Fruit fly (Drosophila melanogaster) whole organism, embryonic: ENCODE measurements around the gene CG7071.

Source experiments
- Atf6 ChIP-seq: fragments of 200-800 bp; sonication (Bioruptor generic); IDR thresholded peaks from 2 replicates; pipeline ENCODE4 v1.3.6; 2022; ENCODE audit warnings: missing biosample characterization, missing genetic modification characterization
- CG10959 ChIP-seq: fragments of 200-800 bp; sonication (Bioruptor generic); IDR thresholded peaks from 2 replicates; pipeline ENCODE4 v1.3.6; 2022; ENCODE audit warnings: missing biosample characterization, missing genetic modification characterization
- CG10979 ChIP-seq: fragments of 200-800 bp; sonication (Bioruptor generic); optimal IDR thresholded peaks from 2 replicates; lab custom pipeline; 2018; ENCODE audit warnings: missing biosample characterization, mild to moderate bottlenecking, missing genetic modification characterization, moderate library complexity
- CG11093 ChIP-seq: fragments of 200-800 bp; sonication (Bioruptor generic); IDR thresholded peaks from 3 replicates; pipeline ENCODE4 v1.3.6; 2022; ENCODE audit warnings: missing biosample characterization, missing genetic modification characterization
- CG12391 ChIP-seq: fragments of 200-800 bp; sonication (Bioruptor generic); optimal IDR thresholded peaks from 3 replicates; lab custom pipeline; 2018; ENCODE audit warnings: missing biosample characterization, mild to moderate bottlenecking, missing genetic modification characterization, moderate library complexity
- CG14667 ChIP-seq: fragments of 200-800 bp; sonication (Bioruptor generic); IDR thresholded peaks from 2 replicates; pipeline ENCODE4 v1.3.6; 2022; ENCODE audit warnings: missing biosample characterization, missing genetic modification characterization
- CG15601 ChIP-seq: fragments of 200-800 bp; sonication (Bioruptor generic); optimal IDR thresholded peaks from 3 replicates; lab custom pipeline; 2019; ENCODE audit warnings: missing biosample characterization, mild to moderate bottlenecking, missing genetic modification characterization, moderate library complexity
- CG15696 ChIP-seq: fragments of 200-800 bp; sonication (Bioruptor generic); optimal IDR thresholded peaks from 2 replicates; lab custom pipeline; 2019; ENCODE audit warnings: missing biosample characterization, mild to moderate bottlenecking, missing genetic modification characterization, moderate library complexity
- CG1603 ChIP-seq: fragments of 200-800 bp; sonication (Bioruptor generic); optimal IDR thresholded peaks from 2 replicates; lab custom pipeline; 2019; ENCODE audit warnings: missing biosample characterization, mild to moderate bottlenecking, missing genetic modification characterization, moderate library complexity
- CG17568 ChIP-seq: fragments of 200-800 bp; sonication (Bioruptor generic); optimal IDR thresholded peaks from 2 replicates; lab custom pipeline; 2018; ENCODE audit warnings: missing biosample characterization, mild to moderate bottlenecking, missing genetic modification characterization, moderate library complexity
- CG17829 ChIP-seq: fragments of 200-800 bp; optimal IDR thresholded peaks from 2 replicates; lab custom pipeline; 2019; ENCODE audit warnings: missing biosample characterization, mild to moderate bottlenecking, missing genetic modification characterization, moderate library complexity
- CG18262 ChIP-seq: fragments of 200-800 bp; optimal IDR thresholded peaks from 3 replicates; lab custom pipeline; 2019; ENCODE audit warnings: missing biosample characterization, mild to moderate bottlenecking, missing genetic modification characterization, moderate library complexity
- CG18476 ChIP-seq: fragments of 200-800 bp; sonication (Bioruptor generic); optimal IDR thresholded peaks from 2 replicates; lab custom pipeline; 2016; ENCODE audit warnings: missing biosample characterization, mild to moderate bottlenecking, missing genetic modification characterization
- CG2202 ChIP-seq: fragments of 200-800 bp; sonication (Bioruptor generic); optimal IDR thresholded peaks from 2 replicates; lab custom pipeline; 2018; ENCODE audit warnings: missing biosample characterization, mild to moderate bottlenecking, missing genetic modification characterization
- CG2875 ChIP-seq: fragments of 200-800 bp; sonication (Bioruptor generic); optimal IDR thresholded peaks from 2 replicates; lab custom pipeline; 2017; ENCODE audit warnings: missing biosample characterization, mild to moderate bottlenecking, missing genetic modification characterization, missing genetic modification reagents
- CG31441 ChIP-seq: fragments of 200-800 bp; sonication (Bioruptor generic); IDR thresholded peaks from 2 replicates; pipeline ENCODE4 v1.3.6; 2022; ENCODE audit warnings: missing biosample characterization, missing genetic modification characterization
- CG32772 ChIP-seq: fragments of 200-800 bp; sonication (Bioruptor generic); IDR thresholded peaks from 2 replicates; pipeline ENCODE4 v1.3.6; 2022; ENCODE audit warnings: missing biosample characterization, missing genetic modification characterization
- CG3407 ChIP-seq: fragments of 200-800 bp; sonication (Bioruptor generic); optimal IDR thresholded peaks from 2 replicates; lab custom pipeline; 2018; ENCODE audit warnings: missing biosample characterization, mild to moderate bottlenecking, missing genetic modification characterization
- CG7987 ChIP-seq: fragments of 200-800 bp; sonication (Bioruptor generic); optimal IDR thresholded peaks from 2 replicates; lab custom pipeline; 2018; ENCODE audit warnings: missing biosample characterization, mild to moderate bottlenecking, missing genetic modification characterization, moderate library complexity
- CG8388 ChIP-seq: fragments of 200-800 bp; sonication (Bioruptor generic); optimal IDR thresholded peaks from 2 replicates; lab custom pipeline; 2019; ENCODE audit warnings: missing biosample characterization, mild to moderate bottlenecking, missing genetic modification characterization, moderate library complexity
- CG8765 ChIP-seq: fragments of 200-800 bp; sonication (Bioruptor generic); IDR thresholded peaks from 2 replicates; pipeline ENCODE4 v1.3.6; 2022; ENCODE audit warnings: missing biosample characterization, missing genetic modification characterization
- D ChIP-seq, 2 experiments: fragments of 200-800 bp in 1 of 2; fragments of >200 bp in 1 of 2; sonication (Bioruptor generic) in 1 of 2; optimal IDR thresholded peaks; 2 replicates in 1 of 2; 3 replicates in 1 of 2; lab custom pipeline; 2017; ENCODE audit warnings: mild to moderate bottlenecking in 1 of 2, missing biosample characterization in 1 of 2, missing genetic modification characterization in 1 of 2, missing genetic modification reagents in 1 of 2
- Drgx ChIP-seq: fragments of 200-800 bp; sonication (Bioruptor generic); IDR thresholded peaks from 2 replicates; pipeline ENCODE4 v1.3.6; 2022; ENCODE audit warnings: missing biosample characterization, missing genetic modification characterization
- ERR ChIP-seq: fragments of 200-800 bp; sonication (Bioruptor generic); optimal IDR thresholded peaks from 2 replicates; lab custom pipeline; 2016; ENCODE audit warnings: missing biosample characterization, missing genetic modification characterization
- NC2α ChIP-seq: fragments of 200-800 bp; sonication (Bioruptor generic); optimal IDR thresholded peaks from 2 replicates; lab custom pipeline; 2016; ENCODE audit warnings: missing biosample characterization, missing genetic modification characterization
- Ravus ChIP-seq: fragments of 200-800 bp; sonication (Bioruptor generic); IDR thresholded peaks from 2 replicates; pipeline ENCODE4 v1.3.6; 2022; ENCODE audit warnings: missing biosample characterization, missing genetic modification characterization
- Rfx ChIP-seq: fragments of 200-800 bp; sonication (Bioruptor generic); IDR thresholded peaks from 2 replicates; pipeline ENCODE4 v1.3.6; 2022; ENCODE audit warnings: missing biosample characterization, missing genetic modification characterization
- Xbp1 ChIP-seq: fragments of 200-800 bp; sonication (Bioruptor generic); optimal IDR thresholded peaks from 3 replicates; lab custom pipeline; 2016; ENCODE audit warnings: missing biosample characterization, mild to moderate bottlenecking, missing genetic modification characterization
- Xrp1 ChIP-seq: fragments of 200-800 bp; sonication (Bioruptor generic); IDR thresholded peaks from 2 replicates; pipeline ENCODE4 v1.3.6; 2022; ENCODE audit warnings: missing biosample characterization, missing genetic modification characterization
- bsh ChIP-seq, 2 experiments: fragments of 200-800 bp; sonication (Bioruptor generic); optimal IDR thresholded peaks; 2 replicates each; lab custom pipeline; 2017 to 2018; ENCODE audit warnings: mild to moderate bottlenecking in 2 of 2, missing biosample characterization in 2 of 2, missing genetic modification characterization in 2 of 2, moderate library complexity in 1 of 2
- chinmo ChIP-seq: fragments of 200-800 bp; sonication (Bioruptor generic); IDR thresholded peaks from 4 replicates; pipeline ENCODE4 v1.3.6; 2022; ENCODE audit warnings: missing biosample characterization, missing genetic modification characterization; ENCODE audit not compliant: partially characterized antibody
- croc ChIP-seq: fragments of 200-800 bp; sonication (Bioruptor generic); conservative IDR thresholded peaks from 3 replicates; pipeline ENCODE4 v1.3.6; 2022; ENCODE audit warnings: missing biosample characterization, missing genetic modification characterization
- disco-r ChIP-seq: fragments of 200-800 bp; sonication (Bioruptor generic); optimal IDR thresholded peaks from 2 replicates; lab custom pipeline; 2016; ENCODE audit warnings: missing biosample characterization, missing genetic modification characterization
- fd64A ChIP-seq: fragments of 200-800 bp; sonication (Bioruptor generic); optimal IDR thresholded peaks from 3 replicates; lab custom pipeline; 2018; ENCODE audit warnings: missing biosample characterization, mild to moderate bottlenecking, missing genetic modification characterization
- fd96Cb ChIP-seq: fragments of 200-800 bp; sonication (Bioruptor generic); optimal IDR thresholded peaks from 2 replicates; lab custom pipeline; 2018; ENCODE audit warnings: missing biosample characterization, mild to moderate bottlenecking, missing genetic modification characterization, moderate library complexity
- lov ChIP-seq, 2 experiments: fragments of 200-800 bp in 1 of 2; fragments of >200 bp in 1 of 2; sonication (Bioruptor generic) in 1 of 2; IDR thresholded peaks in 1 of 2; optimal IDR thresholded peaks in 1 of 2; 2 replicates in 1 of 2; 3 replicates in 1 of 2; pipeline versions ENCODE4 v1.3.6 to Lab custom; 2017 to 2022; ENCODE audit warnings: missing biosample characterization in 1 of 2, missing genetic modification characterization in 1 of 2
- nerfin-2 ChIP-seq: fragments of 200-800 bp; sonication (Bioruptor generic); IDR thresholded peaks from 2 replicates; pipeline ENCODE4 v1.3.6; 2022; ENCODE audit warnings: missing biosample characterization, missing genetic modification characterization; ENCODE audit not compliant: partially characterized antibody
- phol ChIP-seq: fragments of 200-800 bp; sonication (Bioruptor generic); optimal IDR thresholded peaks from 3 replicates; lab custom pipeline; 2018; ENCODE audit warnings: missing biosample characterization, mild to moderate bottlenecking, missing genetic modification characterization, moderate library complexity
- pita ChIP-seq: fragments of 200-800 bp; sonication (Bioruptor generic); optimal IDR thresholded peaks from 2 replicates; lab custom pipeline; 2017; ENCODE audit warnings: missing biosample characterization, mild to moderate bottlenecking, missing genetic modification characterization
- row ChIP-seq: fragments of 200-800 bp; sonication (Bioruptor generic); IDR thresholded peaks from 3 replicates; pipeline ENCODE4 v1.3.6; 2022; ENCODE audit warnings: missing biosample characterization, missing genetic modification characterization
- sens ChIP-seq: fragments of 200-800 bp; sonication (Bioruptor generic); peaks from one replicate; lab custom pipeline; 2016; ENCODE audit warnings: missing biosample characterization, missing genetic modification characterization
- ttk ChIP-seq: fragments of 200-800 bp; sonication (Bioruptor generic); IDR thresholded peaks from 2 replicates; pipeline ENCODE4 v2.1.2; 2022; ENCODE audit warnings: missing biosample characterization, missing genetic modification characterization
- unc-4 ChIP-seq: fragments of 200-800 bp; sonication (Bioruptor generic); IDR thresholded peaks from 2 replicates; pipeline ENCODE4 v1.3.6; 2022; ENCODE audit warnings: missing biosample characterization, missing genetic modification characterization; ENCODE audit not compliant: partially characterized antibody
- unpg ChIP-seq: fragments of 200-800 bp; sonication (Bioruptor generic); optimal IDR thresholded peaks from 3 replicates; lab custom pipeline; 2018; ENCODE audit warnings: missing biosample characterization, mild to moderate bottlenecking, missing genetic modification characterization, moderate library complexity
- vnd ChIP-seq: fragments of 200-800 bp; sonication (Bioruptor generic); IDR thresholded peaks from 3 replicates; pipeline ENCODE4 v1.3.6; 2022; ENCODE audit warnings: missing biosample characterization, missing genetic modification characterization; ENCODE audit not compliant: partially characterized antibody
- zf30C ChIP-seq: fragments of 200-800 bp; sonication (Bioruptor generic); optimal IDR thresholded peaks from 3 replicates; lab custom pipeline; 2018; ENCODE audit warnings: missing biosample characterization, mild to moderate bottlenecking, missing genetic modification characterization
- zfh1 ChIP-seq: fragments of 200-800 bp; sonication (Bioruptor generic); IDR thresholded peaks from 3 replicates; pipeline ENCODE4 v1.3.6; 2022; ENCODE audit warnings: missing biosample characterization, missing genetic modification characterization

The CG7071 gene

dm6 chr3R:22323994-22324393, 38.4 kb upstream of the CG7071 start, which contains the start of gene CG34377:
Gene CG34377, minus strand, starts transcription at chr3R:22324094.
- TF ChIP-seq fd64A (GFP tag; lab: Kevin White, UChicago): no peak
- no peak for TF ChIP-seq lov (optimal IDR thresholded peaks at IDR 0.05; lab: Kevin White, UChicago)
- TF ChIP-seq lov (GFP tag; IDR thresholded peaks at IDR 0.05; lab: Robert Waterston, UW): 0 out of 3 replicates have a peak, but pooled peaks have one; percentile 21

dm6 chr3R:22324736-22325135, 37.7 kb upstream of the CG7071 start:
- TF ChIP-seq CG14667 (GFP tag; lab: Robert Waterston, UW) (no peak), CG15601 (no peak), CG17829 (tag; lab: Kevin White, UChicago) (peak; percentile 43), Rfx (no peak), CG10959 (GFP tag; lab: Robert Waterston, UW) (0 out of 2 replicates have a peak, but pooled peaks have one; percentile 27), vnd (GFP tag; lab: Robert Waterston, UW) (no peak), sens (GFP tag; lab: Kevin White, UChicago) (peak; percentile 32), CG8765 (GFP tag; lab: Robert Waterston, UW) (no peak), CG17568 (GFP tag; lab: Kevin White, UChicago) (no peak), unc-4 (GFP tag; lab: Robert Waterston, UW) (no peak), CG31441 (GFP tag; lab: Robert Waterston, UW) (peak; percentile 34; the same call in 1 of the 2 replicates), D (optimal IDR thresholded peaks at IDR 0.05; lab: Kevin White, UChicago) (no peak), D (GFP tag; optimal IDR thresholded peaks at IDR 0.05; lab: Kevin White, UChicago) (peak; percentile 25), nerfin-2 (no peak), CG7987 (GFP tag; lab: Kevin White, UChicago) (no peak), CG8388 (no peak), phol (tag; lab: Kevin White, UChicago) (peak; percentile 42), CG18262 (tag; lab: Kevin White, UChicago) (peak; percentile 52), Xbp1 (GFP tag; lab: Kevin White, UChicago) (no peak), ttk (GFP tag; lab: Robert Waterston, UW) (no peak), CG18476 (GFP tag; lab: Kevin White, UChicago) (no peak), CG12391 (tag; lab: Kevin White, UChicago) (peak; percentile 13), pita (GFP tag; lab: Kevin White, UChicago) (no peak), CG1603 (tag; lab: Kevin White, UChicago) (no peak), zf30C (GFP tag; lab: Kevin White, UChicago) (peak; percentile 62), NC2α (GFP tag; lab: Kevin White, UChicago) (no peak), Xrp1 (GFP tag; lab: Robert Waterston, UW) (peak; percentile 58; the same call in 1 of the 2 replicates), row (peak; percentile 43; the same call in 1 of the 3 replicates), CG11093 (GFP tag; lab: Robert Waterston, UW) (0 out of 3 replicates have a peak, but pooled peaks have one; percentile 10), CG32772 (GFP tag; lab: Robert Waterston, UW) (0 out of 2 replicates have a peak, but pooled peaks have one; percentile 5), Atf6 (GFP tag; lab: Robert Waterston, UW) (no peak), croc (GFP tag; lab: Robert Waterston, UW) (0 out of 3 replicates have a peak, but pooled peaks have one; percentile 33), CG3407 (GFP tag; lab: Kevin White, UChicago) (peak; percentile 6), Drgx (GFP tag; lab: Robert Waterston, UW) (peak; percentile 57; the same call in 1 of the 2 replicates), unpg (GFP tag; lab: Kevin White, UChicago) (no peak), Ravus (GFP tag; lab: Robert Waterston, UW) (no peak), CG10979 (tag; lab: Kevin White, UChicago) (peak; percentile 56), fd96Cb (peak; percentile 4), CG2202 (peak; percentile 15), disco-r (GFP tag; lab: Kevin White, UChicago) (no peak), ERR (GFP tag; lab: Kevin White, UChicago) (no peak), zfh1 (GFP tag; lab: Robert Waterston, UW) (no peak), CG2875 (GFP tag; lab: Kevin White, UChicago) (peak; percentile 37), bsh (GFP tag; optimal IDR thresholded peaks at IDR 0.05; lab: Kevin White, UChicago) (peak; percentile 63), CG15696 (tag; lab: Kevin White, UChicago) (peak; percentile 13), chinmo (GFP tag; lab: Robert Waterston, UW) (no peak)
